Fruit fly (Drosophila melanogaster) whole organism, prepupa: Measurements from ENCODE around the gene CG14275.

Source experiments
- Blimp-1 ChIP-seq: fragments of 200-800 bp; sonication (Bioruptor generic); optimal IDR thresholded peaks from 3 replicates; lab custom pipeline; 2017; ENCODE audit warnings: missing biosample characterization, missing genetic modification characterization, mild to moderate bottlenecking, moderate library complexity, missing genetic modification reagents
- CG10669 ChIP-seq: fragments of 200-800 bp; sonication (Bioruptor generic); optimal IDR thresholded peaks from 3 replicates; lab custom pipeline; 2018; ENCODE audit warnings: missing biosample characterization, mild to moderate bottlenecking, missing genetic modification characterization, moderate library complexity
- CG11294 ChIP-seq: fragments of 200-800 bp; sonication (Bioruptor generic); IDR thresholded peaks from 2 replicates; pipeline ENCODE4 v1.3.6; 2022; ENCODE audit warnings: missing biosample characterization, missing genetic modification characterization
- CG11902 ChIP-seq: fragments of 200-800 bp; sonication (Bioruptor generic); optimal IDR thresholded peaks from 3 replicates; lab custom pipeline; 2016; ENCODE audit warnings: missing biosample characterization, missing genetic modification characterization
- CG31627 ChIP-seq: fragments of 200-800 bp; sonication (Bioruptor generic); optimal IDR thresholded peaks from 3 replicates; lab custom pipeline; 2016; ENCODE audit warnings: missing biosample characterization, missing genetic modification characterization
- CG32006 ChIP-seq: fragments of 200-800 bp; sonication (Bioruptor generic); optimal IDR thresholded peaks from 3 replicates; lab custom pipeline; 2017; ENCODE audit warnings: missing biosample characterization, mild to moderate bottlenecking, missing genetic modification characterization
- CG3919 ChIP-seq: fragments of 200-800 bp; sonication (Bioruptor generic); optimal IDR thresholded peaks from 3 replicates; lab custom pipeline; 2016; ENCODE audit warnings: missing biosample characterization, missing genetic modification characterization
- CG6792 ChIP-seq: fragments of 200-800 bp; sonication (Bioruptor generic); optimal IDR thresholded peaks from 3 replicates; lab custom pipeline; 2016; ENCODE audit warnings: missing biosample characterization, missing genetic modification characterization
- CG7368 ChIP-seq: fragments of 200-800 bp; sonication (Bioruptor generic); optimal IDR thresholded peaks from 3 replicates; lab custom pipeline; 2016; ENCODE audit warnings: missing biosample characterization, missing genetic modification characterization
- CG8119 ChIP-seq: fragments of 200-800 bp; sonication (Bioruptor generic); IDR thresholded peaks from 3 replicates; pipeline ENCODE4 v1.3.6; 2022; ENCODE audit warnings: missing biosample characterization, missing genetic modification characterization
- CG8319 ChIP-seq: fragments of 200-800 bp; sonication (Bioruptor generic); optimal IDR thresholded peaks from 3 replicates; lab custom pipeline; 2016; ENCODE audit warnings: missing biosample characterization, missing genetic modification characterization
- CG9139 ChIP-seq: fragments of 200-800 bp; sonication (Bioruptor generic); optimal IDR thresholded peaks from 3 replicates; lab custom pipeline; 2017; ENCODE audit warnings: missing biosample characterization, mild to moderate bottlenecking, missing genetic modification characterization
- Eip75B ChIP-seq: fragments of 200-800 bp; sonication (Bioruptor generic); optimal IDR thresholded peaks from 3 replicates; lab custom pipeline; 2016; ENCODE audit warnings: missing biosample characterization, missing genetic modification characterization
- Eip78C ChIP-seq: fragments of 200-800 bp; sonication (Bioruptor generic); peaks from one replicate; lab custom pipeline; 2016; ENCODE audit warnings: missing biosample characterization, missing genetic modification characterization
- Hr38 ChIP-seq: sonication (Bioruptor generic); optimal IDR thresholded peaks from 2 replicates; lab custom pipeline; 2016; ENCODE audit warnings: missing biosample characterization, missing genetic modification characterization
- Met ChIP-seq: fragments of 200-800 bp; sonication (Bioruptor generic); optimal IDR thresholded peaks from 3 replicates; lab custom pipeline; 2016; ENCODE audit warnings: missing biosample characterization, missing genetic modification characterization
- Sox102F ChIP-seq: fragments of 200-800 bp; sonication (Bioruptor generic); optimal IDR thresholded peaks from 2 replicates; lab custom pipeline; 2016; ENCODE audit warnings: missing biosample characterization, mild to moderate bottlenecking, missing genetic modification characterization
- cyc ChIP-seq: fragments of 200-800 bp; sonication (Bioruptor generic); optimal IDR thresholded peaks from 3 replicates; lab custom pipeline; 2016; ENCODE audit warnings: missing biosample characterization, missing genetic modification characterization
- dac ChIP-seq: fragments of 200-800 bp; sonication (Bioruptor generic); optimal IDR thresholded peaks from 2 replicates; lab custom pipeline; 2017; ENCODE audit warnings: missing biosample characterization, mild to moderate bottlenecking, missing genetic modification characterization
- dsx ChIP-seq: fragments of 200-800 bp; optimal IDR thresholded peaks from 3 replicates; lab custom pipeline; 2019; ENCODE audit warnings: missing biosample characterization, mild to moderate bottlenecking, missing genetic modification characterization, moderate library complexity; ENCODE audit not compliant: poor library complexity, severe bottlenecking
- eg ChIP-seq: fragments of 200-800 bp; sonication (Bioruptor generic); IDR thresholded peaks from 3 replicates; pipeline ENCODE4 v1.3.6; 2022; ENCODE audit warnings: missing biosample characterization, missing genetic modification characterization
- esn ChIP-seq: fragments of 200-800 bp; sonication (Bioruptor generic); optimal IDR thresholded peaks from 2 replicates; lab custom pipeline; 2016; ENCODE audit warnings: missing biosample characterization, mild to moderate bottlenecking, missing genetic modification characterization, moderate library complexity
- fd59A ChIP-seq: fragments of 200-800 bp; sonication (Bioruptor generic); optimal IDR thresholded peaks from 2 replicates; lab custom pipeline; 2017; ENCODE audit warnings: missing biosample characterization, mild to moderate bottlenecking, missing genetic modification characterization, missing genetic modification reagents
- fkh ChIP-seq: fragments of 200-800 bp; sonication (Bioruptor generic); optimal IDR thresholded peaks from 3 replicates; lab custom pipeline; 2017; ENCODE audit warnings: missing biosample characterization, mild to moderate bottlenecking, missing genetic modification characterization, moderate library complexity
- lz ChIP-seq: fragments of 200-800 bp; sonication (Bioruptor generic); optimal IDR thresholded peaks from 3 replicates; lab custom pipeline; 2016; ENCODE audit warnings: missing biosample characterization, missing genetic modification characterization
- net ChIP-seq: fragments of 200-800 bp; sonication (Bioruptor generic); optimal IDR thresholded peaks from 3 replicates; lab custom pipeline; 2016; ENCODE audit warnings: missing biosample characterization, missing genetic modification characterization
- pdm3 ChIP-seq: fragments of 200-800 bp; sonication (Bioruptor generic); optimal IDR thresholded peaks from 3 replicates; lab custom pipeline; 2016; ENCODE audit warnings: missing biosample characterization, missing genetic modification characterization
- salr ChIP-seq, 2 experiments: fragments of 200-800 bp; sonication (Bioruptor generic); optimal IDR thresholded peaks; 3 replicates each; lab custom pipeline; 2016 to 2018; ENCODE audit warnings: missing biosample characterization in 2 of 2, missing genetic modification characterization in 2 of 2, mild to moderate bottlenecking in 1 of 2
- spab ChIP-seq: fragments of 200-800 bp; sonication (Bioruptor generic); optimal IDR thresholded peaks from 2 replicates; lab custom pipeline; 2017; ENCODE audit warnings: missing biosample characterization, mild to moderate bottlenecking, missing genetic modification characterization, missing genetic modification reagents
- svp ChIP-seq: fragments of 200-800 bp; sonication (Bioruptor generic); peaks from one replicate; lab custom pipeline; 2016; ENCODE audit warnings: missing biosample characterization, missing genetic modification characterization
- topi ChIP-seq: fragments of 200-800 bp; sonication (Bioruptor generic); optimal IDR thresholded peaks from 3 replicates; lab custom pipeline; 2016; ENCODE audit warnings: missing biosample characterization, missing genetic modification characterization
- vri ChIP-seq: fragments of 200-800 bp; sonication (Bioruptor generic); optimal IDR thresholded peaks from 3 replicates; lab custom pipeline; 2016; ENCODE audit warnings: missing biosample characterization, mild to moderate bottlenecking, missing genetic modification characterization

The CG14275 gene

dm6 chr2L:8344536-8344935 is 17.3 kb downstream of the CG14275 start:
- no peak for TF ChIP-seq Hr38 (GFP tag; lab: Kevin White, UChicago)
- no peak for TF ChIP-seq Sox102F (GFP tag; lab: Kevin White, UChicago)
- TF ChIP-seq CG6792 (GFP tag; lab: Kevin White, UChicago) = no peak
- TF ChIP-seq CG8119 = no peak
- TF ChIP-seq fd59A = no peak
- TF ChIP-seq vri = peak; percentile 70
- no peak for TF ChIP-seq CG31627 (GFP tag; lab: Kevin White, UChicago)
- peak; percentile 84 for TF ChIP-seq svp (GFP tag; lab: Kevin White, UChicago)
- no peak for TF ChIP-seq salr (GFP tag; optimal IDR thresholded peaks at IDR 0.05; lab: Kevin White, UChicago)
- TF ChIP-seq fkh (GFP tag; lab: Kevin White, UChicago) = no peak
- no peak for TF ChIP-seq CG7368

dm6 chr2L:8346260-8346659 is 19.0 kb downstream of the CG14275 start, which contains the start of gene CG7778:
CG7778 (plus strand) TSS chr2L:8346620.
- TF ChIP-seq lz (GFP tag; lab: Kevin White, UChicago) (no peak), Eip78C (GFP tag; lab: Kevin White, UChicago) (peak; percentile 0)

- peak; percentile 28 for TF ChIP-seq vri
- no peak for TF ChIP-seq CG11902 (GFP tag; lab: Kevin White, UChicago)
- TF ChIP-seq pdm3 = no peak
- TF ChIP-seq fkh (GFP tag; lab: Kevin White, UChicago) = peak; percentile 74
- TF ChIP-seq, all 60 proteins: peak for 2
Observed at dm6 chr2L:8350560-8351171, 23.4 kb downstream of the CG14275 start.

dm6 chr2L:8351333-8351732 is 24.1 kb downstream of the CG14275 start:
- TF ChIP-seq CG32006 (GFP tag; lab: Kevin White, UChicago) (no peak), cyc (GFP tag; lab: Kevin White, UChicago) (peak; percentile 21), salr (GFP tag; optimal IDR thresholded peaks at IDR 0.05; lab: Kevin White, UChicago) (no peak), esn (no peak), CG11294 (no peak), Met (GFP tag; lab: Kevin White, UChicago) (peak; percentile 31), svp (GFP tag; lab: Kevin White, UChicago) (peak; percentile 51), CG9139 (GFP tag; lab: Kevin White, UChicago) (no peak), spab (GFP tag; lab: Kevin White, UChicago) (no peak), topi (GFP tag; lab: Kevin White, UChicago) (peak; percentile 26), CG3919 (GFP tag; lab: Kevin White, UChicago) (no peak), CG10669 (GFP tag; lab: Kevin White, UChicago) (no peak), Blimp-1 (GFP tag; lab: Kevin White, UChicago) (no peak), dsx (GFP tag; lab: Kevin White, UChicago) (no peak), dac (GFP tag; lab: Kevin White, UChicago) (no peak), CG8319 (GFP tag; lab: Kevin White, UChicago) (no peak)

- TF ChIP-seq Eip78C (GFP tag; lab: Kevin White, UChicago) = no peak
- peak; percentile 50 for TF ChIP-seq vri
- no peak for TF ChIP-seq fkh (GFP tag; lab: Kevin White, UChicago)
- TF ChIP-seq eg (GFP tag; lab: Robert Waterston, UW) = no peak
- no peak for TF ChIP-seq net (GFP tag; lab: Kevin White, UChicago)
- TF ChIP-seq CG32006 (GFP tag; lab: Kevin White, UChicago) = no peak
- no peak for TF ChIP-seq pdm3
- no peak for TF ChIP-seq CG6792 (GFP tag; lab: Kevin White, UChicago)
- no peak for TF ChIP-seq Eip75B (GFP tag; lab: Kevin White, UChicago)
Observed at dm6 chr2L:8351864-8352263, 24.6 kb downstream of the CG14275 start, which contains the start of gene Mur29B. Mur29B (plus strand) TSS chr2L:8352187.
